Worm (Caenorhabditis elegans) whole organism, midembryonic: ENCODE data around the gene klp-11.

Source experiments
- T22C8.4 ChIP-seq: fragments of 200-800 bp; sonication (Bioruptor generic); IDR thresholded peaks from 2 replicates; pipeline ENCODE4 v1.3.6; 2022; ENCODE audit warnings: missing genetic modification characterization, missing compliant biosample characterization
- cog-1 ChIP-seq: sonication (generic microtip); optimal IDR thresholded peaks from 2 replicates; lab custom pipeline; 2016; ENCODE audit warnings: missing genetic modification characterization, missing compliant biosample characterization
- flt-1 ChIP-seq: fragments of 200-800 bp; sonication (Bioruptor generic); IDR thresholded peaks from 2 replicates; pipeline ENCODE4 v1.3.6; 2022; ENCODE audit warnings: missing genetic modification characterization, missing compliant biosample characterization
- klf-2 ChIP-seq: fragments of 200-800 bp; sonication (Bioruptor generic); conservative IDR thresholded peaks from 2 replicates; pipeline ENCODE4 v1.3.6; 2022; ENCODE audit warnings: missing genetic modification reagents, missing genetic modification characterization, missing compliant biosample characterization
- med-1 ChIP-seq: sonication (generic microtip); optimal IDR thresholded peaks from 2 replicates; lab custom pipeline; 2017; ENCODE audit warnings: missing genetic modification characterization, mild to moderate bottlenecking, missing compliant biosample characterization, antibody characterized with exemption, missing genetic modification reagents; ENCODE audit not compliant: insufficient read depth
- tab-1 ChIP-seq: fragments of 200-800 bp; sonication (Bioruptor generic); IDR thresholded peaks from 2 replicates; pipeline ENCODE4 v1.3.6; 2022; ENCODE audit warnings: missing genetic modification characterization, missing compliant biosample characterization
- ztf-29 ChIP-seq: fragments of 200-800 bp; sonication (Bioruptor generic); IDR thresholded peaks from 2 replicates; pipeline ENCODE4 v1.3.6; 2022; ENCODE audit warnings: missing genetic modification reagents, missing genetic modification characterization, missing compliant biosample characterization

- TF ChIP-seq klf-2 (GFP tag; lab: Robert Waterston, UW) (no peak), T22C8.4 (GFP tag; lab: Robert Waterston, UW) (no peak), ztf-29 (GFP tag; lab: Robert Waterston, UW) (no peak), flt-1 (no peak), cog-1 (tag; lab: Kevin White, UChicago) (no peak), med-1 (GFP tag; lab: Kevin White, UChicago) (no peak), tab-1 (GFP tag; lab: Robert Waterston, UW) (no peak)
Observed at ce11 chrIV:8758620-8759019, 3.2 kb downstream of the klp-11 start.
